Worm (Caenorhabditis elegans) whole organism, young adult: ENCODE data around the gene eif-2D.

Source experiments
- C06A6.2 ChIP-seq: fragments of 200-800 bp; sonication (Bioruptor generic); conservative IDR thresholded peaks from 2 replicates; pipeline ENCODE4 v1.3.6; 2022; ENCODE audit warnings: missing genetic modification characterization, missing compliant biosample characterization
- ceh-58 ChIP-seq: fragments of 200-800 bp; sonication (Bioruptor generic); IDR thresholded peaks from 2 replicates; pipeline ENCODE4 v1.3.6; 2022; ENCODE audit warnings: missing genetic modification characterization, missing compliant biosample characterization

ce11 chrII:5730343-5731083 is 39.0 kb downstream of the eif-2D start, which contains the start of the genes C18A3.7 and C18A3.11:
- TF ChIP-seq ceh-58 (GFP tag; lab: Robert Waterston, UW) (no peak), C06A6.2 (no peak)
